Worm (Caenorhabditis elegans) whole organism, L2 larva: Measurements from ENCODE around the gene hpx-2.

Experiments
- F13H6.1 ChIP-seq: sonication (generic microtip); optimal IDR thresholded peaks from 2 replicates; lab custom pipeline; 2016; ENCODE audit warnings: missing genetic modification characterization, missing compliant biosample characterization
- ceh-82 ChIP-seq: fragments of 150-350 bp; optimal IDR thresholded peaks from 2 replicates; lab custom pipeline; 2014; ENCODE audit warnings: missing biosample characterization, missing genetic modification characterization
- dmd-4 ChIP-seq: sonication (generic microtip); optimal IDR thresholded peaks from 2 replicates; lab custom pipeline; 2017; ENCODE audit warnings: missing biosample characterization, missing genetic modification characterization
- egl-27 ChIP-seq: sonication (generic microtip); optimal IDR thresholded peaks from 3 replicates; lab custom pipeline; 2017; ENCODE audit warnings: missing biosample characterization, missing genetic modification reagents, missing genetic modification characterization
- elt-1 ChIP-seq: fragments of 150-350 bp; optimal IDR thresholded peaks from 2 replicates; lab custom pipeline; 2014; ENCODE audit warnings: missing biosample characterization, missing genetic modification characterization
- elt-3 ChIP-seq: sonication (generic microtip); optimal IDR thresholded peaks from 2 replicates; lab custom pipeline; 2017; ENCODE audit warnings: missing biosample characterization, missing genetic modification characterization
- mdl-1 ChIP-seq, 2 experiments: fragments of 150-350 bp in 1 of 2; sonication (generic microtip) in 1 of 2; optimal IDR thresholded peaks; 2 replicates each; lab custom pipeline; 2017; ENCODE audit warnings: missing biosample characterization in 2 of 2, missing genetic modification characterization in 2 of 2
- nhr-12 ChIP-seq: fragments of 150-350 bp; optimal IDR thresholded peaks from 2 replicates; lab custom pipeline; 2014; ENCODE audit warnings: missing biosample characterization, missing genetic modification characterization
- nhr-6 ChIP-seq: fragments of 150-350 bp; optimal IDR thresholded peaks from 2 replicates; lab custom pipeline; 2014; ENCODE audit warnings: missing biosample characterization, missing genetic modification characterization
- sma-3 ChIP-seq: sonication (generic microtip); optimal IDR thresholded peaks from 2 replicates; lab custom pipeline; 2016; ENCODE audit warnings: missing genetic modification reagents, missing genetic modification characterization, missing compliant biosample characterization
- sma-9 ChIP-seq, 2 experiments: fragments of 150-350 bp in 1 of 2; sonication (generic microtip) in 1 of 2; optimal IDR thresholded peaks; 2 replicates each; lab custom pipeline; 2014 to 2016; ENCODE audit warnings: missing genetic modification characterization in 2 of 2, mild to moderate bottlenecking in 1 of 2, missing biosample characterization in 1 of 2, missing compliant biosample characterization in 1 of 2, missing genetic modification reagents in 1 of 2, moderate library complexity in 1 of 2
- unc-62 ChIP-seq: fragments of 150-350 bp; optimal IDR thresholded peaks from 2 replicates; lab custom pipeline; 2014; ENCODE audit warnings: missing biosample characterization, missing genetic modification reagents, missing genetic modification characterization
- zag-1 ChIP-seq: fragments of 150-350 bp; optimal IDR thresholded peaks from 2 replicates; lab custom pipeline; 2014; ENCODE audit warnings: missing biosample characterization, missing genetic modification characterization
- ztf-11 ChIP-seq: sonication (generic microtip); optimal IDR thresholded peaks from 2 replicates; lab custom pipeline; 2017; ENCODE audit warnings: missing biosample characterization, missing genetic modification characterization

DNA sequence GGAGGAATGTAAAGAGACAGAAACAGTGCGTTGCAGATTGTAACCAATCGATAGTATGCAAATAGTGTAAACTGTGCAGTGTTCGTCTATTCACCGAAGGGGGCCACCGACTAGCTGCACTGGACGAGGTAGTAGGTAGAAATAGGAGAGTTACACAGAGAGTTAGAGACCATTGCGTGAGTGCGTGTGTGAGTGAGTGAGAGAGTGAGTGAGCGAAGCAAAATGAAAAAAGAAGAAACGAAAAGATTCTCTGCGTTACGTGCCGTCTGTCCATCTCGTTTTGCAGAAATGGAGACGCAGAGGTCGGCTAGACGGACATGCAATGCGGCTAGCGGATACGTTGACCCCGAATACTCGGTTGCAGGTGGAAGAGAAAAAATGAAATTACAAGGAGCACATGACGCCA is 41.8 kb upstream of the hpx-2 start:
- TF ChIP-seq F13H6.1 = peak; percentile 89
- no peak for TF ChIP-seq mdl-1 (tag; optimal IDR thresholded peaks at IDR 0.05; lab: Kevin White, UChicago)
- no peak for TF ChIP-seq nhr-12 (tag; lab: Kevin White, UChicago)
- no peak for TF ChIP-seq ztf-11 (tag; lab: Kevin White, UChicago)
- no peak for TF ChIP-seq elt-1 (tag; lab: Kevin White, UChicago)
- no peak for TF ChIP-seq zag-1 (tag; lab: Kevin White, UChicago)
- TF ChIP-seq elt-3 = no peak
- TF ChIP-seq egl-27 (tag; lab: Kevin White, UChicago) = no peak
- no peak for TF ChIP-seq dmd-4 (tag; lab: Kevin White, UChicago)
- TF ChIP-seq sma-9 (GFP tag; optimal IDR thresholded peaks at IDR 0.05; lab: Kevin White, UChicago) = peak; percentile 41
- TF ChIP-seq sma-9 (tag; optimal IDR thresholded peaks at IDR 0.05; lab: Kevin White, UChicago) = no peak
- no peak for TF ChIP-seq ceh-82
- no peak for TF ChIP-seq sma-3 (GFP tag; lab: Kevin White, UChicago)
- TF ChIP-seq unc-62 = no peak
- no peak for TF ChIP-seq nhr-6 (tag; lab: Kevin White, UChicago)
